Fruit fly (Drosophila melanogaster) whole organism, wandering third instar larva: ENCODE measurements around the gene Jhbp16.

Experiments used
- Abd-B ChIP-seq: fragments of >200 bp; optimal IDR thresholded peaks from 2 replicates; lab custom pipeline; 2017; ENCODE audit warnings: missing biosample characterization, missing genetic modification characterization
- CG32264 ChIP-seq: fragments of 200-800 bp; sonication (Bioruptor generic); optimal IDR thresholded peaks from 2 replicates; lab custom pipeline; 2016; ENCODE audit warnings: missing biosample characterization, missing genetic modification characterization
- CG9705 ChIP-seq: fragments of 200-800 bp; sonication (Bioruptor generic); optimal IDR thresholded peaks from 2 replicates; lab custom pipeline; 2018; ENCODE audit warnings: missing biosample characterization, mild to moderate bottlenecking, missing genetic modification characterization
- CrebA ChIP-seq: fragments of 200-800 bp; sonication (Bioruptor generic); optimal IDR thresholded peaks from 2 replicates; lab custom pipeline; 2016; ENCODE audit warnings: missing biosample characterization, mild to moderate bottlenecking, missing genetic modification characterization, borderline replicate concordance
- Dfd ChIP-seq: fragments of >200 bp; optimal IDR thresholded peaks from 2 replicates; lab custom pipeline; 2017; ENCODE audit warnings: missing biosample characterization, missing genetic modification characterization
- Dif ChIP-seq: fragments of 200-275, 200-300 bp; sonication (Bioruptor generic); optimal IDR thresholded peaks from 2 replicates; lab custom pipeline; 2018; ENCODE audit warnings: missing biosample characterization, missing genetic modification characterization; ENCODE audit not compliant: partially characterized antibody
- GATAd ChIP-seq: sonication (Bioruptor generic); optimal IDR thresholded peaks from 2 replicates; lab custom pipeline; 2016; ENCODE audit warnings: missing biosample characterization, missing genetic modification characterization
- HLH106 ChIP-seq: fragments of 200-800 bp; optimal IDR thresholded peaks from 3 replicates; lab custom pipeline; 2019; ENCODE audit warnings: missing biosample characterization, mild to moderate bottlenecking, missing genetic modification characterization, moderate library complexity
- Hnf4 ChIP-seq: fragments of 200-800 bp; sonication (Bioruptor generic); optimal IDR thresholded peaks from 2 replicates; lab custom pipeline; 2016; ENCODE audit warnings: missing biosample characterization, mild to moderate bottlenecking, missing genetic modification characterization
- Hr78 ChIP-seq: fragments of >200 bp; optimal IDR thresholded peaks from 2 replicates; lab custom pipeline; 2017; ENCODE audit warnings: missing biosample characterization, missing genetic modification characterization
- Hr83 ChIP-seq: fragments of 200-300 bp; sonication (Bioruptor generic); optimal IDR thresholded peaks from 2 replicates; lab custom pipeline; 2016; ENCODE audit warnings: missing biosample characterization, mild to moderate bottlenecking, missing genetic modification characterization, moderate library complexity; ENCODE audit not compliant: poor library complexity, severe bottlenecking
- Jra ChIP-seq: sonication (Bioruptor generic); optimal IDR thresholded peaks from 2 replicates; lab custom pipeline; 2016; ENCODE audit warnings: missing biosample characterization, missing genetic modification characterization
- Mio ChIP-seq: sonication (Bioruptor generic); optimal IDR thresholded peaks from 2 replicates; lab custom pipeline; 2016; ENCODE audit warnings: missing biosample characterization, missing genetic modification characterization
- Myc ChIP-seq: fragments of >200 bp; optimal IDR thresholded peaks from 2 replicates; lab custom pipeline; 2017
- N ChIP-seq: fragments of >200 bp; optimal IDR thresholded peaks from 2 replicates; lab custom pipeline; 2018; ENCODE audit warnings: missing biosample characterization, missing external identifiers, missing genetic modification characterization
- OdsH ChIP-seq: fragments of 200-800 bp; sonication (Bioruptor generic); optimal IDR thresholded peaks from 2 replicates; lab custom pipeline; 2016; ENCODE audit warnings: missing biosample characterization, mild to moderate bottlenecking, missing genetic modification characterization
- Rel ChIP-seq, 2 experiments: fragments of 200-800 bp; sonication (Bioruptor generic) in 1 of 2; optimal IDR thresholded peaks; 2 replicates in 1 of 2; 3 replicates in 1 of 2; lab custom pipeline; 2016 to 2019; ENCODE audit warnings: mild to moderate bottlenecking in 2 of 2, missing biosample characterization in 2 of 2, missing genetic modification characterization in 2 of 2, moderate library complexity in 1 of 2
- Sp1 ChIP-seq: fragments of 200-800 bp; sonication (Bioruptor generic); optimal IDR thresholded peaks from 3 replicates; lab custom pipeline; 2019; ENCODE audit warnings: missing biosample characterization, mild to moderate bottlenecking, missing genetic modification characterization, moderate library complexity
- Vsx2 ChIP-seq: fragments of 200-300, 225-300 bp; sonication (Bioruptor generic); optimal IDR thresholded peaks from 2 replicates; lab custom pipeline; 2018; ENCODE audit warnings: missing biosample characterization, missing genetic modification characterization; ENCODE audit not compliant: partially characterized antibody
- br ChIP-seq: fragments of 200-800 bp; sonication (Bioruptor generic); optimal IDR thresholded peaks from 2 replicates; lab custom pipeline; 2016; ENCODE audit warnings: missing biosample characterization, missing genetic modification characterization
- brk ChIP-seq: fragments of 200-800 bp; sonication (Bioruptor generic); optimal IDR thresholded peaks from 2 replicates; lab custom pipeline; 2016; ENCODE audit warnings: missing biosample characterization, mild to moderate bottlenecking, missing genetic modification characterization
- dl ChIP-seq, 2 experiments: fragments of 175-275, 200-275 bp in 1 of 2; fragments of 200-275 bp in 1 of 2; sonication (Bioruptor generic); optimal IDR thresholded peaks; lab custom pipeline; 2018; ENCODE audit warnings: mild to moderate bottlenecking in 2 of 2, missing biosample characterization in 2 of 2, missing genetic modification characterization in 2 of 2, moderate library complexity in 2 of 2; ENCODE audit not compliant: partially characterized antibody in 2 of 2, insufficient read depth in 1 of 2
- dmrt93B ChIP-seq: fragments of 200-800 bp; sonication (Bioruptor generic); optimal IDR thresholded peaks from 2 replicates; lab custom pipeline; 2018; ENCODE audit warnings: missing biosample characterization, mild to moderate bottlenecking, missing genetic modification characterization
- dsf ChIP-seq: sonication (Bioruptor generic); optimal IDR thresholded peaks from 2 replicates; lab custom pipeline; 2016; ENCODE audit warnings: missing biosample characterization, missing genetic modification characterization, borderline replicate concordance
- ey ChIP-seq: fragments of 200-800 bp; sonication (Bioruptor generic); optimal IDR thresholded peaks from 2 replicates; lab custom pipeline; 2016; ENCODE audit warnings: missing biosample characterization, missing genetic modification characterization
- foxo ChIP-seq, 2 experiments: fragments of 200-800 bp; sonication (Bioruptor generic); optimal IDR thresholded peaks; 2 replicates in 1 of 2; 3 replicates in 1 of 2; lab custom pipeline; 2016 to 2017; ENCODE audit warnings: missing biosample characterization in 2 of 2, missing genetic modification characterization in 2 of 2
- fru ChIP-seq: fragments of 200-800 bp; sonication (Bioruptor generic); optimal IDR thresholded peaks from 3 replicates; lab custom pipeline; 2016; ENCODE audit warnings: missing biosample characterization, mild to moderate bottlenecking, missing genetic modification characterization
- h ChIP-seq: fragments of 200-800 bp; sonication (Bioruptor generic); optimal IDR thresholded peaks from 3 replicates; lab custom pipeline; 2016; ENCODE audit warnings: missing biosample characterization, mild to moderate bottlenecking, missing genetic modification characterization
- jim ChIP-seq: fragments of 175-275, 200-325 bp; sonication (Bioruptor generic); optimal IDR thresholded peaks from 2 replicates; lab custom pipeline; 2016; ENCODE audit warnings: missing biosample characterization, mild to moderate bottlenecking, missing genetic modification characterization
- lola ChIP-seq: fragments of >200 bp; optimal IDR thresholded peaks from 2 replicates; lab custom pipeline; 2017; ENCODE audit warnings: missing biosample characterization, missing genetic modification characterization
- pan ChIP-seq: fragments of >200 bp; optimal IDR thresholded peaks from 2 replicates; lab custom pipeline; 2017
- psq ChIP-seq: fragments of 200-800 bp; sonication (Bioruptor generic); optimal IDR thresholded peaks from 3 replicates; lab custom pipeline; 2017; ENCODE audit warnings: missing biosample characterization, mild to moderate bottlenecking, missing genetic modification characterization, moderate library complexity
- rgr ChIP-seq: fragments of 200-800 bp; sonication (Bioruptor generic); optimal IDR thresholded peaks from 3 replicates; lab custom pipeline; 2016; ENCODE audit warnings: missing biosample characterization, mild to moderate bottlenecking, missing genetic modification characterization
- sage ChIP-seq: fragments of 200-800 bp; sonication (Bioruptor generic); optimal IDR thresholded peaks from 2 replicates; lab custom pipeline; 2016; ENCODE audit warnings: missing biosample characterization, mild to moderate bottlenecking, missing genetic modification characterization
- sv ChIP-seq: fragments of 200-800 bp; sonication (Bioruptor generic); optimal IDR thresholded peaks from 3 replicates; lab custom pipeline; 2016; ENCODE audit warnings: missing biosample characterization, missing genetic modification characterization
- tai ChIP-seq: sonication (Bioruptor generic); optimal IDR thresholded peaks from 2 replicates; lab custom pipeline; 2016; ENCODE audit warnings: missing biosample characterization, missing genetic modification characterization
- usp ChIP-seq: fragments of >200 bp; optimal IDR thresholded peaks from 2 replicates; lab custom pipeline; 2017; ENCODE audit warnings: missing biosample characterization, missing genetic modification characterization
- woc ChIP-seq: sonication (Bioruptor generic); optimal IDR thresholded peaks from 2 replicates; lab custom pipeline; 2016; ENCODE audit warnings: missing biosample characterization, mild to moderate bottlenecking, missing genetic modification characterization

Jhbp16 gene

dm6 chr3R:21671636-21672035, 7.4 kb downstream of the Jhbp16 start, which contains the start of gene PolA1:
PolA1 (minus strand) TSS chr3R:21671750.
- no peak for TF ChIP-seq Abd-B
- peak; percentile 35 for TF ChIP-seq Hnf4 (GFP tag; lab: Kevin White, UChicago)
- peak; percentile 41 for TF ChIP-seq Jra
- peak; percentile 75 for TF ChIP-seq tai (GFP tag; lab: Kevin White, UChicago)
- peak; percentile 16 for TF ChIP-seq ey (GFP tag; lab: Kevin White, UChicago)

dm6 chr3R:21679310-21679709, 15.1 kb downstream of the Jhbp16 start:
- TF ChIP-seq br (GFP tag; lab: Kevin White, UChicago), result no peak
- no peak for TF ChIP-seq Sp1 (GFP tag; lab: Kevin White, UChicago)
- no peak for TF ChIP-seq woc (GFP tag; lab: Kevin White, UChicago)

dm6 chr3R:21682041-21682440, 17.9 kb downstream of the Jhbp16 start:
- TF ChIP-seq lola (GFP tag; lab: Kevin White, UChicago) (no peak), Hnf4 (GFP tag; lab: Kevin White, UChicago) (no peak), pan (lab: Kevin White, UChicago) (no peak), Dif (GFP tag; lab: Kevin White, UChicago) (no peak), OdsH (no peak), foxo (GFP tag; optimal IDR thresholded peaks at IDR 0.05; lab: Kevin White, UChicago) (no peak), Dfd (GFP tag; lab: Kevin White, UChicago) (no peak), dl (GFP tag; optimal IDR thresholded peaks at IDR 0.05; lab: Kevin White, UChicago; ENCODE audit: insufficient read depth in 1 of 2, partially characterized antibody in 2 of 2) (no peak), usp (no peak), Myc (no peak), N (no peak), Sp1 (GFP tag; lab: Kevin White, UChicago) (no peak), h (no peak), Rel (GFP tag; optimal IDR thresholded peaks at IDR 0.05; lab: Kevin White, UChicago) (no peak), Rel (tag; optimal IDR thresholded peaks at IDR 0.05; lab: Kevin White, UChicago) (no peak), woc (GFP tag; lab: Kevin White, UChicago) (no peak), Hr78 (GFP tag; lab: Kevin White, UChicago) (no peak), Abd-B (no peak), CG32264 (no peak), fru (GFP tag; lab: Kevin White, UChicago) (no peak)

- TF ChIP-seq Hr83 (GFP tag; lab: Kevin White, UChicago) (no peak), GATAd (GFP tag; lab: Kevin White, UChicago) (no peak), Jra (no peak), fru (GFP tag; lab: Kevin White, UChicago) (peak; percentile 31), Vsx2 (GFP tag; lab: Kevin White, UChicago) (no peak), CrebA (GFP tag; lab: Kevin White, UChicago) (no peak), pan (lab: Kevin White, UChicago) (no peak), Dif (GFP tag; lab: Kevin White, UChicago) (no peak), Mio (GFP tag; lab: Kevin White, UChicago) (no peak), sage (no peak), Rel (GFP tag; optimal IDR thresholded peaks at IDR 0.05; lab: Kevin White, UChicago) (no peak), Rel (tag; optimal IDR thresholded peaks at IDR 0.05; lab: Kevin White, UChicago) (no peak), tai (GFP tag; lab: Kevin White, UChicago) (no peak), dl (GFP tag; optimal IDR thresholded peaks at IDR 0.05; lab: Kevin White, UChicago; ENCODE audit: insufficient read depth in 1 of 2, partially characterized antibody in 2 of 2) (no peak), h (peak; percentile 57), Abd-B (no peak), Hnf4 (GFP tag; lab: Kevin White, UChicago) (peak; percentile 24), sv (GFP tag; lab: Kevin White, UChicago) (no peak), br (GFP tag; lab: Kevin White, UChicago) (peak; percentile 6), Sp1 (GFP tag; lab: Kevin White, UChicago) (no peak), woc (GFP tag; lab: Kevin White, UChicago) (no peak), rgr (peak; percentile 48), CG9705 (GFP tag; lab: Kevin White, UChicago) (no peak), Hr78 (GFP tag; lab: Kevin White, UChicago) (no peak), Myc (no peak), N (no peak), psq (peak; percentile 4), brk (GFP tag; lab: Kevin White, UChicago) (no peak), dsf (GFP tag; lab: Kevin White, UChicago) (no peak), ey (GFP tag; lab: Kevin White, UChicago) (peak; percentile 36), dmrt93B (GFP tag; lab: Kevin White, UChicago) (no peak), lola (GFP tag; lab: Kevin White, UChicago) (no peak), usp (no peak), HLH106 (no peak), CG32264 (no peak), foxo (GFP tag; optimal IDR thresholded peaks at IDR 0.05; lab: Kevin White, UChicago) (peak in 1 of 2 experiments; percentile 33), jim (GFP tag; lab: Kevin White, UChicago) (no peak), OdsH (peak; percentile 30), Dfd (GFP tag; lab: Kevin White, UChicago) (no peak)
These were observed 23.7 kb downstream of the Jhbp16 start for dm6 chr3R:21687902-21688301.
